Fruit fly (Drosophila melanogaster): Measurements from ENCODE around the gene mRpS33.

mRpS33 gene

DNA sequence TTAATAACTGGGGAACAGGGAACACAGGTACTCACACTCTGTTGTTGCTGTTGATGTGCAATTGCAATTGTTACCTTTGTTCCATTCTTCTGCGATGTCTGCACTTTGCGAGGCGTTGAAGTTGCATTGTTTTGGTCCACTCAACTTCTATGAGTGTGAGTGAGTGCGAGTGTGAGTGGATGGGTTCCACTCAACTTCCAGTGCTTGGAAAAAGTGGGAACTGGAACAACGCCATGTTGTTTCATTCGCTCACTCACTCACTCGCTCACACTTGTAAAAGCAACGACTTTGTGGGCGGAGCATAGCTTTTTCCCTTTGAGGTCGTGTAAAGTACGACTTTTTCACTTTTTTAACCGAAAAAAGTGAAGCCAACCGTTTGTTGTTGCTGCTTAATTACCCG, 22.7 kb downstream of the mRpS33 start:
- TF ChIP-seq CG17801 (GFP tag; optimal IDR thresholded peaks at IDR 0.05; ENCODE audit: partially characterized antibody) = no peak

dm6 chr3R:16410706-16411105, 25.7 kb downstream of the mRpS33 start:
- no peak for TF ChIP-seq CG17801 (GFP tag; optimal IDR thresholded peaks at IDR 0.05; ENCODE audit: partially characterized antibody)

- no peak for TF ChIP-seq CG17801 (GFP tag; optimal IDR thresholded peaks at IDR 0.05; ENCODE audit: partially characterized antibody)
These were observed 28.0 kb downstream of the mRpS33 start for dm6 chr3R:16408434-16408833.

- no peak for TF ChIP-seq CG17801 (GFP tag; optimal IDR thresholded peaks at IDR 0.05; ENCODE audit: partially characterized antibody)
These were observed 29.8 kb downstream of the mRpS33 start for dm6 chr3R:16406618-16407017.

DNA sequence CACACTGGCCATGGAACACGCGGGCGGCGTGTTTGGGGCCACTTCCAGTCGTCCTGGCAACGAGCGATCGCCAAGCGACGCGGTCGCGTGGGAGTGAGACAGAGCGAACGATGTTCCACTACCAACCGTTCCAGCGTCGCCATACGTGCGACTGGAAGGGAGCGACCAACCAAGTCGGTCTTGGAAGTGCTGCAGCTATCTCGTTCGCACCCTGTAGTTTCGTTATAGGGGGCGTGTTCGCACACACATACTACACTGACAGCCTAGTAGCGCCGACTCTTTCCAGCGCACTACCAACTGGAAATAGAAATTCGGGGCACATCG, 32.7 kb downstream of the mRpS33 start:
- TF ChIP-seq CG17801 (GFP tag; optimal IDR thresholded peaks at IDR 0.05; ENCODE audit: partially characterized antibody) = no peak

DNA sequence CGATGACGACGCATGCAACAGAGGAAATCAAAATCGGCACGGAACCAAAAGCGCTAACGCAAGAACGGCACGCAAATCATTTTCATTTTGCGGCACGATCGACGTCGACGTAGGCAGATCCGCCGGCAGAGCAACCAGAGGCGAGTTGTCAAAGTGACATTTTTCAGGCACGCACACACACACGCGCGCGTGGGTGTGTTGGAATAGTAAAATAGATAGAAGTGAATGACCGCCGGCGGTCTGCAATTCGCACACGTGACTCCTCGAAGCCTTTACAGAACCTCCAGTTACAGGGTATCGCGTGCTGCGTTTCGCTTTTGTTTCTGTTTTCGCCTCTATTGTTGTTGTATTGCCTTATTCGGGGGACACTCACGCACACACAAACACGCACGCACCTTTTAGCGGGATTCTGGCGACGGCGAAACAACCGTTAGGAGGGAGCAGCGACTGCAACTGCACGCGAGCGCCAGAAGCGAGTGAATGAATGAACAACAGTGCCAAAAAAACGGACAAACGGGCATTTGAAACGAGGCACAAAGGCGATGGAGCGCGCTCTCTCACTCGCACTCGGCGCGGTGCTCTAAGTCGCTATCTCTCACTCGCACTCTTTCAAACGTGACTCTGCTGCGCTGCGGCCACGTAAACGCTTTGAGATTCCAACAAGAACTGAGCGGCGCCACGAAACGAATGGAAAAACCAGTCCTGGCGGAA, 33.2 kb downstream of the mRpS33 start, which contains the start of gene ss:
Gene ss (minus strand): TSS at position 668 of the 711 bp plus-strand sequence.
- TF ChIP-seq CG17801 (GFP tag; optimal IDR thresholded peaks at IDR 0.05; ENCODE audit: partially characterized antibody) = no peak

DNA sequence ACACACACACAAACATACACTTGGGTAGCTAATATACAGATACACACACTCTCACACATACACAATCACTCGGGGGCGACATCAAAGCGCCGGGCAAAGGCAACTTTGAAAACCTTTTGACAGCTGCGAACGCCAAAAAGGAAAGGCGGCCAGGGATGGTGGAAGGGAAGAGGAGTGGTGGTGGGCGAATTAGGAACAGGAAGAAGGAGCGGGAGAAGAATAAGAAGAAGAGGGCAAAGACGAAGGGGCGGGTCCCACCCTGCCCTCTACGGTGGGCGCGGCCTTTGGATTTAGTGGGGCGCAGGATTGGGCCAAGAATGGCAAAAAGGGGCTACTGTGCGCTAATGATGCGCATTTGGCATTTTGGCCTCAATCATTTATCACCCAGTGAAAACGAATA, 39.8 kb downstream of the mRpS33 start:
- TF ChIP-seq CG17801 (GFP tag; optimal IDR thresholded peaks at IDR 0.05; ENCODE audit: partially characterized antibody) = no peak

DNA sequence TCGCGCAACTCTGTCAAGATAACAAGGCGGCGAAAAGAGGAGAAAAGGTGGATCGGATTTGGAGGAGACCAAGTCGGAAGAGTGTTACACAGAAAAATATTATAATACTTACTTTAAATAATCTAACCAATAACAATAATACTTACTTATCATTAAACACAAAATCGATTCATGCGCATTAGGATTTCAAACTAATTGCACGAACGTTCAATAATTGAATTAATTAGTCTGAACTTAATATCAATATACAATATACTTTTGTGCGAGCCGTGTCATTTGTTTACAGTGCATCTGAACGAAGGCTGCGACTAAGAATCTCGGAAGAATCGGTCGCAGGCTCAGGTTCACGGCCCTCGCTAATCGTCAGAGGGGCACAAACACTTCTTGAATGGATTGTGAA, 40.9 kb downstream of the mRpS33 start:
- TF ChIP-seq CG17801 (GFP tag; optimal IDR thresholded peaks at IDR 0.05; ENCODE audit: partially characterized antibody) = no peak

dm6 chr3R:16394531-16394930, 41.9 kb downstream of the mRpS33 start:
- no peak for TF ChIP-seq CG17801 (GFP tag; optimal IDR thresholded peaks at IDR 0.05; ENCODE audit: partially characterized antibody)

dm6 chr3R:16389117-16389516, 47.3 kb downstream of the mRpS33 start:
- TF ChIP-seq CG17801 (GFP tag; optimal IDR thresholded peaks at IDR 0.05; ENCODE audit: partially characterized antibody) = no peak

DNA sequence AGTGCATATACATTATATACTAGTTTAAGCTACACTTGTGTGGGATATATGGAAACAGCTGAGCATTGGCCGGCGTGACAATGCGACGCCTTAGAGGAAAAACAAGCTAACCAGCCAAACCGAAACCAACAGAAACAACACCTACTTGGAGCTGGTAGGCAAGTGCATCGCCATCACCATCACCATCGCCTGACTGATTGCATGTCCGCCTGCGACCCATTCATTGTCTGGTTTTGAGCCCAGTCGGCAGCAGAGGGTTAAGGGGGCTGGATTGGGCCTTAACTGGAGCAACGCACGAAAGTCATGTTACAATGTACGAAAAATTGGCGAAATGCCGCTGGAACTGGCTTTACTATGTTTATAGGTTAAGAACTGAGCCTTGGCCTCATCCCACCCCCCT, 49.4 kb downstream of the mRpS33 start:
- no peak for TF ChIP-seq CG17801 (GFP tag; optimal IDR thresholded peaks at IDR 0.05; ENCODE audit: partially characterized antibody)
